Fruit fly (Drosophila melanogaster) whole organism, pupa: ENCODE results near the gene Liprin-beta.

Experiments used
- CG10348 ChIP-seq: fragments of 200-800 bp; sonication (Bioruptor generic); IDR thresholded peaks from 2 replicates; pipeline ENCODE4 v1.3.6; 2022; ENCODE audit warnings: missing biosample characterization, missing genetic modification characterization
- CG12605 ChIP-seq: fragments of 200-800 bp; sonication (Bioruptor generic); IDR thresholded peaks from 2 replicates; pipeline ENCODE4 v1.3.6; 2022; ENCODE audit warnings: missing biosample characterization, missing genetic modification characterization
- CG13204 ChIP-seq: fragments of 200-800 bp; sonication (Bioruptor generic); optimal IDR thresholded peaks from 2 replicates; lab custom pipeline; 2018; ENCODE audit warnings: missing biosample characterization, mild to moderate bottlenecking, missing genetic modification characterization, moderate library complexity
- CG14655 ChIP-seq: fragments of 200-800 bp; sonication (Bioruptor generic); optimal IDR thresholded peaks from 3 replicates; lab custom pipeline; 2017; ENCODE audit warnings: mild to moderate bottlenecking, missing biosample characterization, missing genetic modification reagents, missing genetic modification characterization
- CG15710 ChIP-seq: fragments of 200-800 bp; sonication (Bioruptor generic); optimal IDR thresholded peaks from 2 replicates; lab custom pipeline; 2018; ENCODE audit warnings: missing biosample characterization, mild to moderate bottlenecking, missing genetic modification characterization, moderate library complexity
- CG17806 ChIP-seq: fragments of 200-800 bp; sonication (Bioruptor generic); optimal IDR thresholded peaks from 2 replicates; lab custom pipeline; 2018; ENCODE audit warnings: missing biosample characterization, mild to moderate bottlenecking, missing genetic modification characterization, moderate library complexity
- CG32121 ChIP-seq: fragments of 200-800 bp; sonication (Bioruptor generic); IDR thresholded peaks from 2 replicates; pipeline ENCODE4 v1.3.6; 2022; ENCODE audit warnings: missing biosample characterization, missing genetic modification characterization
- CG34367 ChIP-seq: fragments of 200-800 bp; sonication (Bioruptor generic); optimal IDR thresholded peaks from 2 replicates; lab custom pipeline; 2018; ENCODE audit warnings: missing biosample characterization, mild to moderate bottlenecking, missing genetic modification characterization
- CG4496 ChIP-seq: fragments of 200-800 bp; sonication (Bioruptor generic); IDR thresholded peaks from 3 replicates; pipeline ENCODE4 v1.3.6; 2022; ENCODE audit warnings: missing biosample characterization, missing genetic modification characterization
- CG8159 ChIP-seq: fragments of 200-800 bp; sonication (Bioruptor generic); optimal IDR thresholded peaks from 3 replicates; lab custom pipeline; 2018; ENCODE audit warnings: missing biosample characterization, mild to moderate bottlenecking, missing genetic modification characterization, moderate library complexity
- CG8301 ChIP-seq: fragments of 200-800 bp; sonication (Bioruptor generic); optimal IDR thresholded peaks from 2 replicates; lab custom pipeline; 2018; ENCODE audit warnings: missing biosample characterization, mild to moderate bottlenecking, missing genetic modification characterization
- CG9948 ChIP-seq: fragments of 200-800 bp; sonication (Bioruptor generic); optimal IDR thresholded peaks from 2 replicates; lab custom pipeline; 2018; ENCODE audit warnings: missing biosample characterization, mild to moderate bottlenecking, missing genetic modification characterization, moderate library complexity
- D1 ChIP-seq: fragments of 200-800 bp; sonication (Bioruptor generic); optimal IDR thresholded peaks from 2 replicates; lab custom pipeline; 2018; ENCODE audit warnings: missing biosample characterization, mild to moderate bottlenecking, missing genetic modification characterization, moderate library complexity
- EcR ChIP-seq: fragments of 200-800 bp; sonication (Bioruptor generic); optimal IDR thresholded peaks from 3 replicates; lab custom pipeline; 2019; ENCODE audit warnings: missing biosample characterization, missing genetic modification characterization, mild to moderate bottlenecking, moderate library complexity, missing genetic modification reagents
- Ets98B ChIP-seq: fragments of 200-800 bp; sonication (Bioruptor generic); IDR thresholded peaks from 2 replicates; pipeline ENCODE4 v1.3.6; 2022; ENCODE audit warnings: missing biosample characterization, missing genetic modification characterization
- Pif1A ChIP-seq: fragments of 200-800 bp; sonication (Bioruptor generic); optimal IDR thresholded peaks from 3 replicates; lab custom pipeline; 2016; ENCODE audit warnings: missing biosample characterization, missing genetic modification characterization
- Pif1B ChIP-seq: fragments of 200-800 bp; sonication (Bioruptor generic); optimal IDR thresholded peaks from 3 replicates; lab custom pipeline; 2016; ENCODE audit warnings: missing biosample characterization, missing genetic modification characterization
- Snoo ChIP-seq: fragments of 200-800 bp; sonication (Bioruptor generic); optimal IDR thresholded peaks from 3 replicates; lab custom pipeline; 2017; ENCODE audit warnings: missing biosample characterization, mild to moderate bottlenecking, missing genetic modification characterization, inconsistent platforms
- fd96Ca ChIP-seq: fragments of 200-800 bp; sonication (Bioruptor generic); IDR thresholded peaks from 3 replicates; pipeline ENCODE4 v1.3.6; 2022; ENCODE audit warnings: missing biosample characterization, missing genetic modification characterization
- gl ChIP-seq: fragments of 200-800 bp; sonication (Bioruptor generic); optimal IDR thresholded peaks from 2 replicates; lab custom pipeline; 2018; ENCODE audit warnings: missing biosample characterization, mild to moderate bottlenecking, missing genetic modification characterization
- rn ChIP-seq: fragments of 200-800 bp; sonication (Bioruptor generic); IDR thresholded peaks from 2 replicates; pipeline ENCODE4 v1.3.6; 2022; ENCODE audit warnings: missing biosample characterization, missing genetic modification characterization

Gene Liprin-beta

dm6 chr3L:13477453-13478184, 35.4 kb upstream of the Liprin-beta start, which contains the start of gene stv:
Gene stv (plus strand): TSS chr3L:13477541.
- TF ChIP-seq Ets98B (peak; percentile 9; the same call in 1 of the 2 replicates), fd96Ca (peak; percentile 11; the same call in 1 of the 3 replicates), CG13204 (no peak)
- TF ChIP-seq, all 21 proteins: peak for 2

dm6 chr3L:13478339-13479203, 34.5 kb upstream of the Liprin-beta start:
- TF ChIP-seq fd96Ca (no peak), CG4496 (GFP tag; lab: Robert Waterston, UW) (no peak), CG32121 (GFP tag; lab: Robert Waterston, UW) (no peak), Pif1A (GFP tag; lab: Kevin White, UChicago) (peak; percentile 5), CG8159 (tag; lab: Kevin White, UChicago) (peak; percentile 42), D1 (tag; lab: Kevin White, UChicago) (no peak), CG14655 (peak; percentile 7), EcR (GFP tag; lab: Kevin White, UChicago) (peak; percentile 88), CG12605 (GFP tag; lab: Robert Waterston, UW) (no peak), Snoo (tag; lab: Kevin White, UChicago) (peak; percentile 25), CG8301 (tag; lab: Kevin White, UChicago) (peak; percentile 13), Pif1B (GFP tag; lab: Kevin White, UChicago) (no peak), gl (tag; lab: Kevin White, UChicago) (no peak), CG9948 (no peak), CG17806 (tag; lab: Kevin White, UChicago) (peak; percentile 1), rn (GFP tag; lab: Robert Waterston, UW) (no peak), CG10348 (no peak), CG13204 (peak; percentile 76), Ets98B (no peak), CG15710 (tag; lab: Kevin White, UChicago) (peak; percentile 26), CG34367 (tag; lab: Kevin White, UChicago) (no peak)

dm6 chr3L:13479204-13479600, 33.9 kb upstream of the Liprin-beta start:
- TF ChIP-seq CG15710 (tag; lab: Kevin White, UChicago) = no peak
- TF ChIP-seq CG13204 = no peak
- TF ChIP-seq rn (GFP tag; lab: Robert Waterston, UW) = no peak
- no peak for TF ChIP-seq Ets98B
- TF ChIP-seq D1 (tag; lab: Kevin White, UChicago) = no peak
- TF ChIP-seq CG32121 (GFP tag; lab: Robert Waterston, UW) = no peak
- TF ChIP-seq fd96Ca = no peak
- TF ChIP-seq CG8301 (tag; lab: Kevin White, UChicago) = no peak
- TF ChIP-seq Snoo (tag; lab: Kevin White, UChicago) = no peak
- TF ChIP-seq, all 21 proteins: peak for 0

dm6 chr3L:13479609-13480240, 33.3 kb upstream of the Liprin-beta start:
- TF ChIP-seq CG8159 (tag; lab: Kevin White, UChicago) (peak; percentile 44), CG9948 (peak; percentile 45), CG34367 (tag; lab: Kevin White, UChicago) (no peak), CG8301 (tag; lab: Kevin White, UChicago) (peak; percentile 62), fd96Ca (peak; percentile 23; the same call in 1 of the 3 replicates), CG32121 (GFP tag; lab: Robert Waterston, UW) (peak; percentile 46; the same call in 1 of the 2 replicates), gl (tag; lab: Kevin White, UChicago) (peak; percentile 6), D1 (tag; lab: Kevin White, UChicago) (no peak), CG12605 (GFP tag; lab: Robert Waterston, UW) (no peak), Pif1A (GFP tag; lab: Kevin White, UChicago) (peak; percentile 65), CG10348 (no peak), CG13204 (no peak), Ets98B (no peak), Snoo (tag; lab: Kevin White, UChicago) (peak; percentile 32), Pif1B (GFP tag; lab: Kevin White, UChicago) (peak; percentile 39), CG17806 (tag; lab: Kevin White, UChicago) (peak; percentile 35), CG4496 (GFP tag; lab: Robert Waterston, UW) (peak; percentile 46; the same call in 1 of the 3 replicates), rn (GFP tag; lab: Robert Waterston, UW) (no peak), CG15710 (tag; lab: Kevin White, UChicago) (peak; percentile 37), CG14655 (peak; percentile 73), EcR (GFP tag; lab: Kevin White, UChicago) (no peak)
- TF ChIP-seq, all 21 proteins: peak for 13

dm6 chr3L:13480241-13480627, 32.8 kb upstream of the Liprin-beta start:
- no peak for TF ChIP-seq CG12605 (GFP tag; lab: Robert Waterston, UW)
- TF ChIP-seq CG9948 = no peak
- TF ChIP-seq CG4496 (GFP tag; lab: Robert Waterston, UW) = no peak
- no peak for TF ChIP-seq Ets98B
- no peak for TF ChIP-seq CG10348
- TF ChIP-seq, all 21 proteins: peak for 0
